Worm (Caenorhabditis elegans) whole organism, mixed stage, embryonic: ENCODE measurements around the gene srh-216.

Experiments
- ham-2 ChIP-seq: fragments of 200-800 bp; sonication (Bioruptor generic); optimal IDR thresholded peaks from 2 replicates; lab custom pipeline; 2018; ENCODE audit warnings: mild to moderate bottlenecking, missing genetic modification characterization, missing compliant biosample characterization
- lin-13 ChIP-seq: fragments of 150-350 bp; optimal IDR thresholded peaks from 2 replicates; lab custom pipeline; 2014; ENCODE audit warnings: missing biosample characterization, missing genetic modification characterization
- nhr-237 ChIP-seq: fragments of 150-350 bp; optimal IDR thresholded peaks from 2 replicates; lab custom pipeline; 2014; ENCODE audit warnings: missing biosample characterization, missing genetic modification characterization
- nhr-76 ChIP-seq: sonication (generic microtip); optimal IDR thresholded peaks from 2 replicates; lab custom pipeline; 2017; ENCODE audit warnings: missing biosample characterization, missing genetic modification characterization
- pha-4 ChIP-seq: fragments of 150-350 bp; optimal IDR thresholded peaks from 2 replicates; lab custom pipeline; 2018; ENCODE audit warnings: missing biosample characterization, missing genetic modification reagents, missing genetic modification characterization
- unc-39 ChIP-seq: fragments of 150-350 bp; optimal IDR thresholded peaks from 2 replicates; lab custom pipeline; 2014; ENCODE audit warnings: missing biosample characterization, missing genetic modification characterization
- unc-62 ChIP-seq: fragments of 150-350 bp; optimal IDR thresholded peaks from 2 replicates; lab custom pipeline; 2014; ENCODE audit warnings: missing biosample characterization, missing genetic modification reagents, missing genetic modification characterization

ce11 chrV:16792717-16793116, 34.7 kb downstream of the srh-216 start:
- TF ChIP-seq pha-4 (tag; lab: Kevin White, UChicago) (no peak), unc-39 (no peak), unc-62 (no peak), lin-13 (no peak), ham-2 (GFP tag; lab: Kevin White, UChicago) (no peak), nhr-76 (tag; lab: Kevin White, UChicago) (no peak), nhr-237 (no peak)
